Fruit fly (Drosophila melanogaster): ENCODE results near the gene CG31643.
A peak's percentile ranks its signal among the peaks of the same experiment; 100 is the strongest.

Gene CG31643

dm6 chr2L:6062382-6063082, 24.6 kb downstream of the CG31643 start, which contains the start of the genes ND-51 and CG13994 (continued):
- TF ChIP-seq CkIIα-i1 (GFP tag; IDR thresholded peaks at IDR 0.05) (no peak), nau (GFP tag; optimal IDR thresholded peaks at IDR 0.05) (no peak), CG8478 (optimal IDR thresholded peaks at IDR 0.05) (no peak), CG9727 (GFP tag; optimal IDR thresholded peaks at IDR 0.05) (peak; percentile 83), toy (GFP tag; IDR thresholded peaks at IDR 0.05) (peak; percentile 45; the same call in 1 of the 2 replicates), CG14441 (GFP tag; IDR thresholded peaks at IDR 0.05) (peak; percentile 83), tin (GFP tag; optimal IDR thresholded peaks at IDR 0.05) (peak; percentile 85), prd (optimal IDR thresholded peaks at IDR 0.05) (no peak), prd (GFP tag; IDR thresholded peaks at IDR 0.05) (peak; percentile 86), CG31441 (GFP tag; IDR thresholded peaks at IDR 0.05) (no peak), CG17361 (GFP tag; IDR thresholded peaks at IDR 0.05) (peak; percentile 82; the same call in 2 of the 3 replicates), CG3847 (GFP tag; IDR thresholded peaks at IDR 0.05) (peak; percentile 88), Chrac-16 (GFP tag; optimal IDR thresholded peaks at IDR 0.05) (peak; percentile 72), CG6654 (GFP tag; optimal IDR thresholded peaks at IDR 0.05) (peak; percentile 3), dan (GFP tag; IDR thresholded peaks at IDR 0.05) (no peak; the same call in 1 of the 2 replicates), NC2β (GFP tag; optimal IDR thresholded peaks at IDR 0.05) (peak; percentile 65), CG11456 (GFP tag; IDR thresholded peaks at IDR 0.05) (peak; percentile 86), Ets65A (GFP tag) (peak; percentile 99), az2 (GFP tag; optimal IDR thresholded peaks at IDR 0.05) (peak; percentile 84), CG17186 (GFP tag; optimal IDR thresholded peaks at IDR 0.05) (peak; percentile 76), CG2120 (GFP tag; optimal IDR thresholded peaks at IDR 0.05) (peak; percentile 90), chinmo (GFP tag; IDR thresholded peaks at IDR 0.05; ENCODE audit: partially characterized antibody) (no peak), CG1832 (GFP tag; optimal IDR thresholded peaks at IDR 0.05) (no peak), jing (GFP tag; optimal IDR thresholded peaks at IDR 0.05) (no peak), Hr51 (GFP tag; optimal IDR thresholded peaks at IDR 0.05) (peak; percentile 85), aop (GFP tag; IDR thresholded peaks at IDR 0.05) (0 out of 2 replicates have a peak, but pooled peaks have one; percentile 25), CG4854 (GFP tag; optimal IDR thresholded peaks at IDR 0.05) (peak; percentile 83), en (GFP tag; optimal IDR thresholded peaks at IDR 0.05) (peak; percentile 44), chn (GFP tag; optimal IDR thresholded peaks at IDR 0.05) (peak; percentile 63), CG8944 (GFP tag; optimal IDR thresholded peaks at IDR 0.05) (peak; percentile 70), fd102C (GFP tag; optimal IDR thresholded peaks at IDR 0.05) (no peak), trem (tag; optimal IDR thresholded peaks at IDR 0.05) (peak; percentile 92), ac (GFP tag; optimal IDR thresholded peaks at IDR 0.05) (peak; percentile 45), hth (optimal IDR thresholded peaks at IDR 0.05) (no peak), CG2202 (tag; optimal IDR thresholded peaks at IDR 0.05) (peak; percentile 61), Pdp1 (GFP tag; optimal IDR thresholded peaks at IDR 0.05) (peak; percentile 90 to 94), Hmr (GFP tag; optimal IDR thresholded peaks at IDR 0.05) (peak; percentile 82), CG9932 (GFP tag; IDR thresholded peaks at IDR 0.05) (peak; percentile 89), gfzf (GFP tag; optimal IDR thresholded peaks at IDR 0.05) (peak; percentile 73), Xrp1 (GFP tag; IDR thresholded peaks at IDR 0.05) (peak; percentile 85), CG2129 (GFP tag; IDR thresholded peaks at IDR 0.05; ENCODE audit: partially characterized antibody) (0 out of 2 replicates have a peak, but pooled peaks have one; percentile 11), CG7839 (tag; optimal IDR thresholded peaks at IDR 0.05) (peak; percentile 84), onecut (GFP tag; IDR thresholded peaks at IDR 0.05) (peak; percentile 41; the same call in 1 of the 2 replicates), CG30403 (GFP tag; optimal IDR thresholded peaks at IDR 0.05) (peak; percentile 87), zfh1 (GFP tag; IDR thresholded peaks at IDR 0.05) (peak; percentile 87), btn (GFP tag; optimal IDR thresholded peaks at IDR 0.05) (peak; percentile 58), sima (GFP tag; optimal IDR thresholded peaks at IDR 0.05) (peak; percentile 18), so (GFP tag; IDR thresholded peaks at IDR 0.05) (peak; percentile 75; the same call in 1 of the 3 replicates), pzg (GFP tag; optimal IDR thresholded peaks at IDR 0.05) (peak; percentile 81), croc (GFP tag; conservative IDR thresholded peaks at IDR 0.05) (peak; percentile 69), crol (GFP tag; IDR thresholded peaks at IDR 0.05) (no peak)

All from whole organism, embryonic.